Fruit fly (Drosophila melanogaster) whole organism, prepupa: ENCODE measurements around the gene Col4a1.

Experiments used
- Blimp-1 ChIP-seq: fragments of 200-800 bp; sonication (Bioruptor generic); optimal IDR thresholded peaks from 3 replicates; lab custom pipeline; 2017; ENCODE audit warnings: missing biosample characterization, missing genetic modification characterization, mild to moderate bottlenecking, moderate library complexity, missing genetic modification reagents
- CG11294 ChIP-seq: fragments of 200-800 bp; sonication (Bioruptor generic); IDR thresholded peaks from 2 replicates; pipeline ENCODE4 v1.3.6; 2022; ENCODE audit warnings: missing biosample characterization, missing genetic modification characterization
- CG11762 ChIP-seq: fragments of 200-800 bp; sonication (Bioruptor generic); optimal IDR thresholded peaks from 3 replicates; lab custom pipeline; 2016; ENCODE audit warnings: missing biosample characterization, missing genetic modification characterization; ENCODE audit not compliant: insufficient read depth
- CG11902 ChIP-seq: fragments of 200-800 bp; sonication (Bioruptor generic); optimal IDR thresholded peaks from 3 replicates; lab custom pipeline; 2016; ENCODE audit warnings: missing biosample characterization, missing genetic modification characterization
- CG15336 ChIP-seq: fragments of 200-800 bp; sonication (Bioruptor generic); IDR thresholded peaks from 2 replicates; pipeline ENCODE4 v1.3.6; 2022; ENCODE audit warnings: missing biosample characterization, missing genetic modification characterization
- CG1621 ChIP-seq: fragments of 200-800 bp; sonication (Bioruptor generic); optimal IDR thresholded peaks from 3 replicates; lab custom pipeline; 2018; ENCODE audit warnings: missing biosample characterization, mild to moderate bottlenecking, missing genetic modification characterization
- CG16779 ChIP-seq: fragments of 200-800 bp; sonication (Bioruptor generic); optimal IDR thresholded peaks from 3 replicates; lab custom pipeline; 2017; ENCODE audit warnings: missing biosample characterization, mild to moderate bottlenecking, missing genetic modification characterization
- CG31627 ChIP-seq: fragments of 200-800 bp; sonication (Bioruptor generic); optimal IDR thresholded peaks from 3 replicates; lab custom pipeline; 2016; ENCODE audit warnings: missing biosample characterization, missing genetic modification characterization
- CG32006 ChIP-seq: fragments of 200-800 bp; sonication (Bioruptor generic); optimal IDR thresholded peaks from 3 replicates; lab custom pipeline; 2017; ENCODE audit warnings: missing biosample characterization, mild to moderate bottlenecking, missing genetic modification characterization
- CG34406 ChIP-seq: fragments of 200-800 bp; sonication (Bioruptor generic); optimal IDR thresholded peaks from 3 replicates; lab custom pipeline; 2016; ENCODE audit warnings: missing biosample characterization, missing genetic modification characterization
- CG4318 ChIP-seq: fragments of 200-800 bp; sonication (Bioruptor generic); optimal IDR thresholded peaks from 3 replicates; lab custom pipeline; 2017; ENCODE audit warnings: missing biosample characterization, mild to moderate bottlenecking, missing genetic modification characterization
- CG6276 ChIP-seq: fragments of 200-800 bp; sonication (Bioruptor generic); optimal IDR thresholded peaks from 2 replicates; lab custom pipeline; 2017; ENCODE audit warnings: missing biosample characterization, mild to moderate bottlenecking, missing genetic modification characterization
- CG6808 ChIP-seq: fragments of 200-800 bp; sonication (Bioruptor generic); optimal IDR thresholded peaks from 3 replicates; lab custom pipeline; 2017; ENCODE audit warnings: missing biosample characterization, missing genetic modification characterization, mild to moderate bottlenecking, moderate library complexity, missing genetic modification reagents
- CG7368 ChIP-seq: fragments of 200-800 bp; sonication (Bioruptor generic); optimal IDR thresholded peaks from 3 replicates; lab custom pipeline; 2016; ENCODE audit warnings: missing biosample characterization, missing genetic modification characterization
- CG8119 ChIP-seq: fragments of 200-800 bp; sonication (Bioruptor generic); IDR thresholded peaks from 3 replicates; pipeline ENCODE4 v1.3.6; 2022; ENCODE audit warnings: missing biosample characterization, missing genetic modification characterization
- CG8632 ChIP-seq: fragments of 200-800 bp; sonication (Bioruptor generic); optimal IDR thresholded peaks from 3 replicates; lab custom pipeline; 2016; ENCODE audit warnings: missing biosample characterization, missing genetic modification characterization
- CG9139 ChIP-seq: fragments of 200-800 bp; sonication (Bioruptor generic); optimal IDR thresholded peaks from 3 replicates; lab custom pipeline; 2017; ENCODE audit warnings: missing biosample characterization, mild to moderate bottlenecking, missing genetic modification characterization
- Eip75B ChIP-seq: fragments of 200-800 bp; sonication (Bioruptor generic); optimal IDR thresholded peaks from 3 replicates; lab custom pipeline; 2016; ENCODE audit warnings: missing biosample characterization, missing genetic modification characterization
- Eip78C ChIP-seq: fragments of 200-800 bp; sonication (Bioruptor generic); peaks from one replicate; lab custom pipeline; 2016; ENCODE audit warnings: missing biosample characterization, missing genetic modification characterization
- Hr38 ChIP-seq: sonication (Bioruptor generic); optimal IDR thresholded peaks from 2 replicates; lab custom pipeline; 2016; ENCODE audit warnings: missing biosample characterization, missing genetic modification characterization
- Hr39 ChIP-seq: fragments of 200-800 bp; sonication (Bioruptor generic); optimal IDR thresholded peaks from 2 replicates; lab custom pipeline; 2016; ENCODE audit warnings: missing biosample characterization, missing genetic modification characterization
- OdsH ChIP-seq: fragments of 200-800 bp; sonication (Bioruptor generic); optimal IDR thresholded peaks from 3 replicates; lab custom pipeline; 2016; ENCODE audit warnings: missing biosample characterization, missing genetic modification characterization
- Smox ChIP-seq: fragments of 200-800 bp; sonication (Bioruptor generic); optimal IDR thresholded peaks from 3 replicates; lab custom pipeline; 2016; ENCODE audit warnings: missing biosample characterization, missing genetic modification characterization
- Sox14 ChIP-seq: fragments of 200-800 bp; sonication (Bioruptor generic); optimal IDR thresholded peaks from 3 replicates; lab custom pipeline; 2016; ENCODE audit warnings: missing biosample characterization, missing genetic modification characterization
- acj6 ChIP-seq: fragments of 200-800 bp; sonication (Bioruptor generic); optimal IDR thresholded peaks from 3 replicates; lab custom pipeline; 2016; ENCODE audit warnings: missing biosample characterization, missing genetic modification characterization
- cyc ChIP-seq: fragments of 200-800 bp; sonication (Bioruptor generic); optimal IDR thresholded peaks from 3 replicates; lab custom pipeline; 2016; ENCODE audit warnings: missing biosample characterization, missing genetic modification characterization
- esn ChIP-seq: fragments of 200-800 bp; sonication (Bioruptor generic); optimal IDR thresholded peaks from 2 replicates; lab custom pipeline; 2016; ENCODE audit warnings: missing biosample characterization, mild to moderate bottlenecking, missing genetic modification characterization, moderate library complexity
- fkh ChIP-seq: fragments of 200-800 bp; sonication (Bioruptor generic); optimal IDR thresholded peaks from 3 replicates; lab custom pipeline; 2017; ENCODE audit warnings: missing biosample characterization, mild to moderate bottlenecking, missing genetic modification characterization, moderate library complexity
- lz ChIP-seq: fragments of 200-800 bp; sonication (Bioruptor generic); optimal IDR thresholded peaks from 3 replicates; lab custom pipeline; 2016; ENCODE audit warnings: missing biosample characterization, missing genetic modification characterization
- net ChIP-seq: fragments of 200-800 bp; sonication (Bioruptor generic); optimal IDR thresholded peaks from 3 replicates; lab custom pipeline; 2016; ENCODE audit warnings: missing biosample characterization, missing genetic modification characterization
- pdm3 ChIP-seq: fragments of 200-800 bp; sonication (Bioruptor generic); optimal IDR thresholded peaks from 3 replicates; lab custom pipeline; 2016; ENCODE audit warnings: missing biosample characterization, missing genetic modification characterization
- ss ChIP-seq, 2 experiments: fragments of 200-800 bp; sonication (Bioruptor generic); optimal IDR thresholded peaks; 2 replicates in 1 of 2; 3 replicates in 1 of 2; lab custom pipeline; 2017 to 2018; ENCODE audit warnings: mild to moderate bottlenecking in 2 of 2, missing biosample characterization in 2 of 2, missing genetic modification characterization in 2 of 2, moderate library complexity in 1 of 2
- svp ChIP-seq: fragments of 200-800 bp; sonication (Bioruptor generic); peaks from one replicate; lab custom pipeline; 2016; ENCODE audit warnings: missing biosample characterization, missing genetic modification characterization

Col4a1 gene

DNA sequence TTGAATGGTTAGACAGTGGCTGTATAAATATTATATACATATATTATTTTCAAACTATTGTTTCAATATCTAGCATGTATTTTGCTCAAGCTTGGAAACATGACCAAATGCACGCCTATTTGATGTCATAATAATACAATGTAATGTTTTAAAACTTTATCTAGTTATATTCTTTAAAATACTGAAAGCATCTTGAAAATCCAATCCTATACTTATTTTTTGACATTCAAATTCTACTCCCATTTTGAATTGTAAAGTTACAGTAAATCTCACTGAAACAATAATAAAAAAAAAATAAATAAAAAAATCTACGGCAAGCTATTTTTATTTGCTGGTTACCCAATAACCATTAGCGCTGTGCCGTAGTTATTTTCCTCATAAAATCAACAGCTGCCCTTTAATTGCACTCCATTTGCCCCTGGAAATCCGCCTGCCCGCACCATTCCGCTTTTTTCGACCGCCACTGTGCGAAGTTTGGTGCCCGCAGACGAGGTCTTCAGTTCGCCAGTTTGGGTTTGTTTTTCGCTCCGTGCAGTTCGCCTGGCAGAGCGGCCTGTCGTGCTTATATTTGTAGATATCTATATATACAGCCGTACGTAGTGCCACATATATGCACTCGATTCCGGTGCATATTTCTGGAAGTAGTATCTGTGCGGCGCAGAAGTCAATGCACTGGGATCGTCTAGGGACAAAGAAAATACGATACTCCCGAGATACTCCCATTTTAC is 15.6 kb downstream of the Col4a1 start (continued):
- TF ChIP-seq Smox (GFP tag; lab: Kevin White, UChicago) (peak; percentile 46), esn (GFP tag; lab: Kevin White, UChicago) (peak; percentile 60), Hr38 (GFP tag; lab: Kevin White, UChicago) (no peak), ss (GFP tag; optimal IDR thresholded peaks at IDR 0.05; lab: Kevin White, UChicago) (peak in 1 of 2 experiments; percentile 28), Hr39 (GFP tag; lab: Kevin White, UChicago) (peak; percentile 37), CG9139 (GFP tag; lab: Kevin White, UChicago) (peak; percentile 7), cyc (GFP tag; lab: Kevin White, UChicago) (peak; percentile 40), CG16779 (tag; lab: Kevin White, UChicago) (peak; percentile 38), CG11762 (no peak), net (peak; percentile 28), CG34406 (GFP tag; lab: Kevin White, UChicago) (peak; percentile 11), CG8119 (GFP tag; lab: Robert Waterston, UW) (peak; percentile 42; the same call in 1 of the 3 replicates), CG1621 (tag; lab: Kevin White, UChicago) (peak; percentile 20), acj6 (peak; percentile 36), CG31627 (GFP tag; lab: Kevin White, UChicago) (peak; percentile 40), CG6808 (GFP tag; lab: Kevin White, UChicago) (no peak), CG4318 (GFP tag; lab: Kevin White, UChicago) (peak; percentile 49), CG32006 (peak; percentile 70), CG15336 (GFP tag; lab: Robert Waterston, UW) (peak; percentile 49; the same call in 1 of the 2 replicates), Blimp-1 (GFP tag; lab: Kevin White, UChicago) (no peak), CG11902 (GFP tag; lab: Kevin White, UChicago) (peak; percentile 20), CG11294 (GFP tag; lab: Robert Waterston, UW) (peak; percentile 17; the same call in 1 of the 2 replicates), Eip75B (peak; percentile 43), CG8632 (GFP tag; lab: Kevin White, UChicago) (peak; percentile 24), pdm3 (peak; percentile 50), Eip78C (GFP tag; lab: Kevin White, UChicago) (peak; percentile 78), OdsH (GFP tag; lab: Kevin White, UChicago) (peak; percentile 65), svp (GFP tag; lab: Kevin White, UChicago) (peak; percentile 87), fkh (GFP tag; lab: Kevin White, UChicago) (peak; percentile 38), CG7368 (no peak)
- TF ChIP-seq, all 60 proteins: peak for 49

DNA sequence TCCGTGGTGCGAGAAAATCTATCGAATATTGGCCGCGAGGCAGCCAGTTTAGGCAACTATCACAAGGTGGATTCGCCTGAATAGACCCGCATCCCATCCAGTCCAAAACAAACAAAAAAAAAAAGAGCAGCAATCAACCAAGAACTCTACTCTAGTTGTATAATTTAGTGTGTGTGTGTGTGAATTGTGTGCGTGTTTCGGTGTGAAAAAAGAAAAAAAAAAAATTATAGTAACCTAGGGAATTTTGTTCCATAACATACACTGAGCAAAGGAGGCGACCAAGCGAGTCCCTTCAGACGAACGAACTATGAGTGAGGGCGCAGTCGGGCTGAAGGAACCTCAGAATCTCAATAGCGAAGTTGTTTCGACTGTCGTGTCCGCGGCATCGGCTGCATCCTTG is 16.9 kb downstream of the Col4a1 start:
- TF ChIP-seq Eip78C (GFP tag; lab: Kevin White, UChicago) (peak; percentile 32), CG6276 (no peak)

DNA sequence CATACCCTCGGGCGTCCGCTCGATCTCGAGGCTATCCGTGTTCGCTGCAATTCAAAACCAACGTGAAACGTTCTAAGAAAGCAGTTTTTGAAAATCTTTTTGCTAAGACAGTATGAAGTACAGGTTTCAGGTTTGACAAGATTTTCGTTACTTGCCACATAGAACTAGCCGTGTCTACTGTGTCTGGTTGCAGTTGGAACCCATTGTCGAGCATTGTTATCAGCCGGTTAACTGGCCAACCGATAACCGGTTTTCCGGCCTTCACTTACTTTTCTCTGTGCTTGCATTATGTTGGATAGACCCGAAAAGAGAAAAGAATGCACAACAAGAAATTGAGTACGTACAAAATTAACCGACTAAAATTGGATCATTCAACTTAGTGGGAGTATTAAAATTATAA is 20.6 kb downstream of the Col4a1 start:
- TF ChIP-seq CG1621 (tag; lab: Kevin White, UChicago) (peak; percentile 58), Sox14 (no peak), lz (no peak), CG6276 (peak; percentile 18), acj6 (no peak), CG32006 (peak; percentile 37), CG7368 (no peak)
- TF ChIP-seq, all 60 proteins: peak for 3

DNA sequence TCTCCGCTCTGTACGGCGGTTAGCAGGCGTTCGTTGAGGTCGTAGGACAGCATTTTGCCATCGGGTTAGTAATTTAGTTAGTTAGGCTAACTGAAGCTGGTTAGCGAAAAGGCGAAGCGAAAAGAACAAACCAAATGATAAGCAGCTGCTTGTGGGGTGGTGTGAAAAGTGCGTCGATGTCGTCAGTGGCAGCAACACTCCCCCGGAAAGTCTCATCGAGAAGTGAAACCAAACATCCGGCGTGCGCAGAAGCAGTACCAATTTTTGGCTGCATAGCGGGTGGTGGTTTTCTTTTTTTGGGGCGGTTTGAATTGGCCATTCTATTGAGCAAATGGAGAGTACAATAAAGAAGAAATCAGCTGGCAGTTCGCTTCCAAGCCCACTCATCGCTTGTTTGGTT is 21.4 kb downstream of the Col4a1 start, which contains the start of gene CG9121:
Gene CG9121, minus strand, starts transcription at position 238 of the 400 bp plus-strand sequence.
- TF ChIP-seq Eip78C (GFP tag; lab: Kevin White, UChicago) (peak; percentile 8), CG8632 (GFP tag; lab: Kevin White, UChicago) (no peak), Sox14 (no peak)
